Worm (Caenorhabditis elegans) whole organism, L2 larva: ENCODE results near the gene Y113G7A.16.

Experiments used
- R02D3.7 ChIP-seq: fragments of 150-350 bp; optimal IDR thresholded peaks from 2 replicates; lab custom pipeline; 2014; ENCODE audit warnings: missing biosample characterization, missing genetic modification characterization
- aly-2 ChIP-seq: fragments of 150-350 bp; optimal IDR thresholded peaks from 2 replicates; lab custom pipeline; 2014; ENCODE audit warnings: missing biosample characterization, missing genetic modification characterization
- egl-27 ChIP-seq: sonication (generic microtip); optimal IDR thresholded peaks from 3 replicates; lab custom pipeline; 2017; ENCODE audit warnings: missing biosample characterization, missing genetic modification reagents, missing genetic modification characterization
- nhr-12 ChIP-seq: fragments of 150-350 bp; optimal IDR thresholded peaks from 2 replicates; lab custom pipeline; 2014; ENCODE audit warnings: missing biosample characterization, missing genetic modification characterization
- nhr-77 ChIP-seq: fragments of 150-350 bp; optimal IDR thresholded peaks from 2 replicates; lab custom pipeline; 2014; ENCODE audit warnings: missing biosample characterization, missing genetic modification characterization
- snpc-4 ChIP-seq: fragments of 150-350 bp; optimal IDR thresholded peaks from 2 replicates; lab custom pipeline; 2014; ENCODE audit warnings: missing biosample characterization, missing genetic modification characterization
- unc-55 ChIP-seq: fragments of 150-350 bp; sonication (generic microtip); optimal IDR thresholded peaks from 3 replicates; lab custom pipeline; 2014; ENCODE audit warnings: missing biosample characterization, missing genetic modification reagents, missing genetic modification characterization
- unc-62 ChIP-seq: fragments of 150-350 bp; optimal IDR thresholded peaks from 2 replicates; lab custom pipeline; 2014; ENCODE audit warnings: missing biosample characterization, missing genetic modification reagents, missing genetic modification characterization
- ztf-11 ChIP-seq: sonication (generic microtip); optimal IDR thresholded peaks from 2 replicates; lab custom pipeline; 2017; ENCODE audit warnings: missing biosample characterization, missing genetic modification characterization

- TF ChIP-seq ztf-11 (tag; lab: Kevin White, UChicago) (no peak), nhr-77 (tag; lab: Kevin White, UChicago) (no peak), snpc-4 (tag; lab: Kevin White, UChicago) (no peak), unc-55 (GFP tag; lab: Kevin White, UChicago) (no peak), aly-2 (no peak), R02D3.7 (tag; lab: Kevin White, UChicago) (no peak), unc-62 (GFP tag; lab: Kevin White, UChicago) (no peak), egl-27 (tag; lab: Kevin White, UChicago) (no peak), nhr-12 (tag; lab: Kevin White, UChicago) (no peak)
Measured at ce11 chrV:20047310-20047709, 9.9 kb downstream of the Y113G7A.16 start, which contains the start of gene spe-19.
